Worm (Caenorhabditis elegans): ENCODE data around the gene mab-3.

Gene mab-3

DNA sequence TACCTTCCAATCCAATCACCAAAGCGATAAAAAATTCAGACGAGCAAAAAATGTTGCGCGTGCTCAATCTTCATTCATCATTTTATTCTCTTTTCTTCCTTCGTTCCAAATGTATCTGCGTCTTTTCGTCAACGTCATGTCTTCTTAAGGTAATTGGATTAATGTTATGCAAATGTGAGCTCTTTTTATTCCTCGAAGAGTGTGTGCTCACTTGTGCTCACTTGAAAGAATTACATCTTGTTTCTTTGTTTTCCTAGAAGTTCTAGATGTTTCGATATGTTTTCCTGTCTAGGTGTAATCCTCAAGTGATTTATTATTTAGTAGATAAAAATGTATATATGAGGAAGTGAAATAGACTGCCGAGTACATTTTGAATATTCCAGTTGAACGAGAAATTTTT, 23.5 kb downstream of the mab-3 start (continued):
- TF ChIP-seq zip-4 (GFP tag; optimal IDR thresholded peaks at IDR 0.05) (no peak), elt-2 (tag; optimal IDR thresholded peaks at IDR 0.05) (no peak), egl-13 (tag; optimal IDR thresholded peaks at IDR 0.05) (peak; percentile 19), mep-1 (tag; optimal IDR thresholded peaks at IDR 0.05) (no peak), nhr-47 (tag; optimal IDR thresholded peaks at IDR 0.05) (peak; percentile 11), lin-13 (GFP tag; optimal IDR thresholded peaks at IDR 0.05) (no peak)

DNA sequence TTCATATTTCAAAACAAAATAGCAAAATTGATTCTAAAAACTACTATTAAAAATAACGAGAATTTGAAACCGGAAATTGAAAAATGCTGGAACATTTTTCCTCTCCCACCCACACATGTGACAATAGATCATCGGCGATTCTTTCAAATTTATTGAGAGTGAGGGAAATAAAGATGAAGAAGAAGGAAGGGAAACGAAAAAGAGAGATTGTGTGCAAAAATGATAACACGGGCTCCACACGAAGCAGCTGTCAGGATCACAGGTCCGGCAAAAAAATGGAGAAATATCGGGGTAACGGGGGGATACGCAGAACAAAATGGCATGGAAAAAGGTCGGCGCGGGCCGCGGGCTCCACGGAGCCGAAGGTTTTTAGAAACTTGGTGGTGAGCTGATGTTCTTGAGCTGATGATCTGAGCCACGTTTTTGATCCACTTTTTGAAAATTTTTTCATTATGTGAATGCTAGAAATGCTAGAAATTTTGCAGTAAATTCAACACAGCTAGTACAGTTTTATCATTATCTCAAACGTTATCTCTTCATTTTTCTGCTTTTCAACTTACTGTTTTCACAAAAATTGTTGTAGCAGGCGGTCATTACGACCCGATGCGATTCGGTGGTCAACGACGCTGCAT, 25.8 kb downstream of the mab-3 start, which contains the start of gene shk-1:
TSS of gene shk-1 (plus strand) at position 582 of the 632 bp plus-strand sequence.
- TF ChIP-seq nhr-90 (tag; optimal IDR thresholded peaks at IDR 0.05; ENCODE audit: poor library complexity) (no peak), snpc-4 (tag; optimal IDR thresholded peaks at IDR 0.05) (no peak), lin-35 (GFP tag; optimal IDR thresholded peaks at IDR 0.05) (no peak), efl-3 (GFP tag; optimal IDR thresholded peaks at IDR 0.05) (no peak), mep-1 (tag; optimal IDR thresholded peaks at IDR 0.05) (no peak), ceh-82 (tag; optimal IDR thresholded peaks at IDR 0.05) (no peak), mef-2 (tag; optimal IDR thresholded peaks at IDR 0.05) (no peak), lin-13 (GFP tag; optimal IDR thresholded peaks at IDR 0.05) (no peak), unc-86 (tag; optimal IDR thresholded peaks at IDR 0.05) (no peak), ztf-4 (tag; optimal IDR thresholded peaks at IDR 0.05) (no peak), sup-37 (GFP tag; optimal IDR thresholded peaks at IDR 0.05) (no peak), C34B4.2 (tag; optimal IDR thresholded peaks at IDR 0.05) (no peak), grh-1 (GFP tag; IDR thresholded peaks at IDR 0.05) (no peak), nhr-71 (tag; optimal IDR thresholded peaks at IDR 0.05) (peak; percentile 71), nhr-12 (tag; optimal IDR thresholded peaks at IDR 0.05) (no peak), ztf-11 (tag; optimal IDR thresholded peaks at IDR 0.05) (no peak), zip-4 (GFP tag; optimal IDR thresholded peaks at IDR 0.05) (no peak), ets-5 (GFP tag; IDR thresholded peaks at IDR 0.05) (no peak), nhr-76 (tag; optimal IDR thresholded peaks at IDR 0.05) (no peak), nhr-11 (tag; optimal IDR thresholded peaks at IDR 0.05) (peak; percentile 14), nhr-85 (tag) (no peak), lin-39 (tag; optimal IDR thresholded peaks at IDR 0.05) (no peak), ama-1 (optimal IDR thresholded peaks at IDR 0.05) (no peak), swsn-7 (tag; optimal IDR thresholded peaks at IDR 0.05) (peak; percentile 16), snu-23 (GFP tag; optimal IDR thresholded peaks at IDR 0.05) (peak; percentile 27), xbp-1 (tag; optimal IDR thresholded peaks at IDR 0.05) (no peak), pqm-1 (tag; optimal IDR thresholded peaks at IDR 0.05) (no peak), tlp-1 (tag; optimal IDR thresholded peaks at IDR 0.05) (no peak), elt-2 (tag; optimal IDR thresholded peaks at IDR 0.05) (no peak), efl-1 (optimal IDR thresholded peaks at IDR 0.05) (no peak), efl-1 (GFP tag; optimal IDR thresholded peaks at IDR 0.05 in 1 of 2) (peak in 1 of 2 experiments; percentile 14), unc-98 (GFP tag; IDR thresholded peaks at IDR 0.05) (no peak), tbx-2 (tag; optimal IDR thresholded peaks at IDR 0.05) (no peak), lin-14 (GFP tag; optimal IDR thresholded peaks at IDR 0.05) (peak; percentile 88), lsy-2 (tag; optimal IDR thresholded peaks at IDR 0.05) (peak in 1 of 2 experiments; percentile 47), C16A3.4 (tag; optimal IDR thresholded peaks at IDR 0.05) (no peak), aly-2 (tag; optimal IDR thresholded peaks at IDR 0.05) (no peak), ceh-88 (GFP tag; IDR thresholded peaks at IDR 0.05) (no peak), unc-130 (tag; optimal IDR thresholded peaks at IDR 0.05) (no peak), nhr-28 (tag; optimal IDR thresholded peaks at IDR 0.05) (no peak), nhr-19 (GFP tag; conservative IDR thresholded peaks at IDR 0.05) (peak; percentile 17; the same call in 1 of the 2 replicates), blmp-1 (tag; optimal IDR thresholded peaks at IDR 0.05) (no peak), rnt-1 (tag; optimal IDR thresholded peaks at IDR 0.05) (peak; percentile 77), nhr-20 (tag; optimal IDR thresholded peaks at IDR 0.05) (peak; percentile 21), pag-3 (tag; optimal IDR thresholded peaks at IDR 0.05; ENCODE audit: borderline replicate concordance, insufficient read depth) (peak; percentile 72), vab-15 (tag; optimal IDR thresholded peaks at IDR 0.05) (no peak), jun-1 (tag; optimal IDR thresholded peaks at IDR 0.05) (no peak), pax-3 (tag; optimal IDR thresholded peaks at IDR 0.05) (no peak), elt-3 (tag; optimal IDR thresholded peaks at IDR 0.05) (no peak)
